Fruit fly (Drosophila melanogaster) Kc167 (cell line): Measurements from ENCODE around the gene CG31807.

Experiments
- Myc ChIP-seq: fragments of >200 bp; optimal IDR thresholded peaks from 2 replicates; lab custom pipeline; 2017; ENCODE audit warnings: missing external identifiers
- Sin3A ChIP-seq: fragments of >200 bp; optimal IDR thresholded peaks from 2 replicates; lab custom pipeline; 2018; ENCODE audit warnings: missing external identifiers
- h ChIP-seq: fragments of >200 bp; optimal IDR thresholded peaks from 3 replicates; lab custom pipeline; 2018; ENCODE audit warnings: missing external identifiers
- psq ChIP-seq: fragments of >200 bp; optimal IDR thresholded peaks from 2 replicates; lab custom pipeline; 2017; ENCODE audit warnings: missing external identifiers
- ttk ChIP-seq: sonication (Bioruptor generic); optimal IDR thresholded peaks from 2 replicates; lab custom pipeline; 2017; ENCODE audit warnings: missing external identifiers

DNA sequence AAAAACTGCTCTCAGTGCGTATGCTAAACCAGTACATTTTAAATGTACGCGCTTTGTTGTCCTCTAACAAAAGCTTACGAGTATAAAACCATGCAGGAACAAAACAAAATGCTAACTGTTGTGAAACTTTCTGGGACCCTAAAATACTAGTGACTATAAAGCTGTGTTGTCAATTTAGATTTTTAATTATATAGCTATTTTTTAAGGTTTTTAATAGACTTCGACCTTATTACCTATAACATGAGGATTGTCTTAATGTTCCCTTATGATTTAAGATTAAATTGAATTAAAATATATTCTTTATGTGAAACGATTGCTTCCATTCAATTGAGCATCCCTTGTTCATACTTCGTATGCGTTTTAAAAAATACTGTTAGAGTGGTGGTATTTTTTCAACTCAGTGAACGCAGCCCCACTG, 27.1 kb downstream of the CG31807 start:
- TF ChIP-seq Sin3A (lab: Kevin White, UChicago): no peak
- TF ChIP-seq h (lab: Kevin White, UChicago): no peak
- no peak for TF ChIP-seq ttk
- no peak for TF ChIP-seq Myc (lab: Kevin White, UChicago)
- no peak for TF ChIP-seq psq (lab: Kevin White, UChicago)
